Worm (Caenorhabditis elegans) whole organism, L1 larva: ENCODE data around the gene C09G12.17.

Experiments used
- C04F5.9 ChIP-seq: sonication (generic microtip); optimal IDR thresholded peaks from 2 replicates; lab custom pipeline; 2016; ENCODE audit warnings: missing genetic modification characterization, missing compliant biosample characterization
- C34B4.2 ChIP-seq: sonication (generic microtip); optimal IDR thresholded peaks from 2 replicates; lab custom pipeline; 2017; ENCODE audit warnings: mild to moderate bottlenecking, missing genetic modification characterization, missing compliant biosample characterization
- Y116A8C.19 ChIP-seq: sonication (generic microtip); optimal IDR thresholded peaks from 2 replicates; lab custom pipeline; 2016; ENCODE audit warnings: missing compliant biosample characterization, missing genetic modification characterization, borderline replicate concordance
- aha-1 ChIP-seq: fragments of 150-350 bp; optimal IDR thresholded peaks from 2 replicates; lab custom pipeline; 2014; ENCODE audit warnings: missing biosample characterization, missing genetic modification characterization
- ama-1 ChIP-seq: fragments of 150-350 bp; optimal IDR thresholded peaks from 2 replicates; lab custom pipeline; 2014
- blmp-1 ChIP-seq: fragments of 150-350 bp; optimal IDR thresholded peaks from 2 replicates; lab custom pipeline; 2014; ENCODE audit warnings: missing biosample characterization, missing genetic modification characterization
- ceh-82 ChIP-seq, 3 experiments: fragments of 150-350 bp in 1 of 3; sonication (generic microtip) in 2 of 3; optimal IDR thresholded peaks; 2 replicates each; lab custom pipeline; 2014 to 2017; ENCODE audit warnings: missing biosample characterization in 3 of 3, missing genetic modification characterization in 3 of 3
- ceh-88 ChIP-seq: fragments of 200-800 bp; sonication (Bioruptor generic); IDR thresholded peaks from 2 replicates; pipeline ENCODE4 v1.3.6; 2022; ENCODE audit warnings: missing genetic modification characterization, missing compliant biosample characterization
- efl-1 ChIP-seq, 4 experiments: fragments of 150-350 bp; optimal IDR thresholded peaks in 3 of 4; peaks in 1 of 4; 1 replicate in 1 of 4; 2 replicates in 3 of 4; lab custom pipeline; 2014; ENCODE audit warnings: missing biosample characterization in 2 of 4, missing genetic modification characterization in 2 of 4, missing genetic modification reagents in 2 of 4
- efl-3 ChIP-seq: fragments of 200-800 bp; sonication (Bioruptor generic); optimal IDR thresholded peaks from 2 replicates; lab custom pipeline; 2018; ENCODE audit warnings: mild to moderate bottlenecking, missing genetic modification characterization, missing compliant biosample characterization
- egl-13 ChIP-seq: sonication (generic microtip); optimal IDR thresholded peaks from 2 replicates; lab custom pipeline; 2016; ENCODE audit warnings: missing genotype, missing genetic modification reagents, missing genetic modification characterization, missing compliant biosample characterization
- egl-27 ChIP-seq, 2 experiments: fragments of 150-350 bp in 1 of 2; sonication (generic microtip); optimal IDR thresholded peaks; 3 replicates each; lab custom pipeline; 2017 to 2018; ENCODE audit warnings: missing biosample characterization in 2 of 2, missing genetic modification characterization in 2 of 2, missing genetic modification reagents in 2 of 2
- elt-2 ChIP-seq: sonication (generic microtip); optimal IDR thresholded peaks from 2 replicates; lab custom pipeline; 2016; ENCODE audit warnings: missing genetic modification characterization, mild to moderate bottlenecking, inconsistent platforms, missing compliant biosample characterization, missing genetic modification reagents
- ets-5 ChIP-seq: fragments of 200-800 bp; sonication (Bioruptor generic); IDR thresholded peaks from 2 replicates; pipeline ENCODE4 v1.3.6; 2022; ENCODE audit warnings: missing genetic modification characterization, missing compliant biosample characterization
- fkh-10 ChIP-seq: sonication (generic microtip); optimal IDR thresholded peaks from 2 replicates; lab custom pipeline; 2017; ENCODE audit warnings: missing biosample characterization, missing genetic modification reagents, missing genetic modification characterization
- fkh-4 ChIP-seq: sonication (generic microtip); optimal IDR thresholded peaks from 2 replicates; lab custom pipeline; 2016; ENCODE audit warnings: missing compliant biosample characterization, missing genetic modification characterization, borderline replicate concordance
- fkh-8 ChIP-seq: sonication (generic microtip); optimal IDR thresholded peaks from 2 replicates; lab custom pipeline; 2016; ENCODE audit warnings: mild to moderate bottlenecking, missing genetic modification characterization, missing compliant biosample characterization
- grh-1 ChIP-seq: fragments of 200-800 bp; sonication (Bioruptor generic); IDR thresholded peaks from 2 replicates; pipeline ENCODE4 v1.3.6; 2022; ENCODE audit warnings: missing genetic modification reagents, missing genetic modification characterization, missing compliant biosample characterization
- hlh-17 ChIP-seq: fragments of 200-800 bp; sonication (Bioruptor generic); optimal IDR thresholded peaks from 2 replicates; lab custom pipeline; 2018; ENCODE audit warnings: missing genetic modification characterization, mild to moderate bottlenecking, missing compliant biosample characterization, moderate library complexity, borderline replicate concordance
- hpl-2 ChIP-seq: fragments of 150-350 bp; optimal IDR thresholded peaks from 2 replicates; lab custom pipeline; 2014; ENCODE audit warnings: missing biosample characterization, missing genetic modification reagents, missing genetic modification characterization
- irx-1 ChIP-seq: sonication (generic microtip); optimal IDR thresholded peaks from 2 replicates; lab custom pipeline; 2016; ENCODE audit warnings: missing genetic modification characterization, missing compliant biosample characterization
- jun-1 ChIP-seq: fragments of 150-350 bp; optimal IDR thresholded peaks from 2 replicates; lab custom pipeline; 2014; ENCODE audit warnings: missing biosample characterization, missing genetic modification reagents, missing genetic modification characterization
- lin-13 ChIP-seq: fragments of 150-350 bp; optimal IDR thresholded peaks from 2 replicates; lab custom pipeline; 2014; ENCODE audit warnings: missing biosample characterization, missing genetic modification reagents, missing genetic modification characterization
- lin-14 ChIP-seq: fragments of 200-800 bp; sonication (Bioruptor generic); optimal IDR thresholded peaks from 2 replicates; lab custom pipeline; 2018; ENCODE audit warnings: mild to moderate bottlenecking, missing genetic modification characterization, moderate library complexity, missing compliant biosample characterization
- lin-15B ChIP-seq: fragments of 150-350 bp; sonication (generic microtip); optimal IDR thresholded peaks from 3 replicates; lab custom pipeline; 2014; ENCODE audit warnings: missing biosample characterization, missing genetic modification characterization
- lin-35 ChIP-seq, 2 experiments: fragments of 150-350 bp; optimal IDR thresholded peaks; 2 replicates each; lab custom pipeline; 2014; ENCODE audit warnings: missing biosample characterization in 2 of 2, missing genetic modification characterization in 2 of 2, missing genetic modification reagents in 2 of 2
- lin-39 ChIP-seq: fragments of 150-350 bp; optimal IDR thresholded peaks from 2 replicates; lab custom pipeline; 2014; ENCODE audit warnings: missing biosample characterization, missing genetic modification reagents, missing genetic modification characterization
- lir-3 ChIP-seq: sonication (generic microtip); optimal IDR thresholded peaks from 2 replicates; lab custom pipeline; 2016; ENCODE audit warnings: mild to moderate bottlenecking, missing genetic modification characterization, moderate library complexity, missing compliant biosample characterization; ENCODE audit not compliant: poor library complexity
- lsy-2 ChIP-seq, 2 experiments: fragments of 150-350 bp; optimal IDR thresholded peaks; 2 replicates each; lab custom pipeline; 2014; ENCODE audit warnings: missing biosample characterization in 2 of 2, missing genetic modification characterization in 2 of 2
- mab-9 ChIP-seq: fragments of 200-800 bp; sonication (Bioruptor generic); IDR thresholded peaks from 2 replicates; pipeline ENCODE4 v1.3.6; 2022; ENCODE audit warnings: missing genetic modification reagents, missing genetic modification characterization, missing compliant biosample characterization
- mdl-1 ChIP-seq, 2 experiments: fragments of 150-350 bp; optimal IDR thresholded peaks; 2 replicates each; lab custom pipeline; 2014 to 2017; ENCODE audit warnings: missing biosample characterization in 2 of 2, missing genetic modification characterization in 2 of 2, inconsistent platforms in 1 of 2
- mef-2 ChIP-seq: fragments of 150-350 bp; optimal IDR thresholded peaks from 2 replicates; lab custom pipeline; 2014; ENCODE audit warnings: missing biosample characterization, missing genetic modification characterization
- mep-1 ChIP-seq: fragments of 150-350 bp; optimal IDR thresholded peaks from 2 replicates; lab custom pipeline; 2014; ENCODE audit warnings: missing biosample characterization, missing genetic modification characterization
- nhr-11 ChIP-seq: fragments of 150-350 bp; optimal IDR thresholded peaks from 2 replicates; lab custom pipeline; 2014; ENCODE audit warnings: missing biosample characterization, missing genetic modification characterization
- nhr-237 ChIP-seq: fragments of 150-350 bp; optimal IDR thresholded peaks from 2 replicates; lab custom pipeline; 2014; ENCODE audit warnings: missing biosample characterization, missing genetic modification characterization
- nhr-28 ChIP-seq: fragments of 150-350 bp; optimal IDR thresholded peaks from 2 replicates; lab custom pipeline; 2014; ENCODE audit warnings: missing biosample characterization, missing genetic modification characterization
- nhr-47 ChIP-seq: sonication (generic microtip); optimal IDR thresholded peaks from 2 replicates; lab custom pipeline; 2016; ENCODE audit warnings: mild to moderate bottlenecking, missing genetic modification characterization, moderate library complexity, missing compliant biosample characterization
- nhr-71 ChIP-seq: sonication (generic microtip); optimal IDR thresholded peaks from 2 replicates; lab custom pipeline; 2016; ENCODE audit warnings: mild to moderate bottlenecking, missing genetic modification characterization, moderate library complexity, missing compliant biosample characterization
- nhr-76 ChIP-seq: sonication (generic microtip); optimal IDR thresholded peaks from 2 replicates; lab custom pipeline; 2017; ENCODE audit warnings: missing biosample characterization, missing genetic modification characterization
- nhr-77 ChIP-seq: fragments of 150-350 bp; optimal IDR thresholded peaks from 2 replicates; lab custom pipeline; 2014; ENCODE audit warnings: missing biosample characterization, missing genetic modification characterization
- nhr-90 ChIP-seq: sonication (generic microtip); optimal IDR thresholded peaks from 2 replicates; lab custom pipeline; 2016; ENCODE audit warnings: mild to moderate bottlenecking, missing genetic modification characterization, missing compliant biosample characterization; ENCODE audit not compliant: poor library complexity
- pqm-1 ChIP-seq: sonication (generic microtip); optimal IDR thresholded peaks from 3 replicates; lab custom pipeline; 2017; ENCODE audit warnings: missing biosample characterization, missing genetic modification characterization
- skn-1 ChIP-seq: fragments of 150-350 bp; optimal IDR thresholded peaks from 2 replicates; lab custom pipeline; 2014; ENCODE audit warnings: missing biosample characterization, missing genetic modification characterization
- sox-4 ChIP-seq: sonication (generic microtip); optimal IDR thresholded peaks from 2 replicates; lab custom pipeline; 2016; ENCODE audit warnings: missing genetic modification characterization, missing compliant biosample characterization
- sptf-1 ChIP-seq: fragments of 150-350 bp; optimal IDR thresholded peaks from 2 replicates; lab custom pipeline; 2014; ENCODE audit warnings: missing biosample characterization, missing genetic modification characterization
- sup-37 ChIP-seq: fragments of 200-800 bp; sonication (Bioruptor generic); optimal IDR thresholded peaks from 2 replicates; lab custom pipeline; 2018; ENCODE audit warnings: mild to moderate bottlenecking, missing genetic modification characterization, missing compliant biosample characterization
- swsn-7 ChIP-seq: sonication (generic microtip); optimal IDR thresholded peaks from 2 replicates; lab custom pipeline; 2016; ENCODE audit warnings: missing genetic modification characterization, missing compliant biosample characterization
- tbx-2 ChIP-seq: sonication (generic microtip); optimal IDR thresholded peaks from 2 replicates; lab custom pipeline; 2016; ENCODE audit warnings: missing genetic modification characterization, missing compliant biosample characterization
- tlp-1 ChIP-seq: fragments of 150-350 bp; optimal IDR thresholded peaks from 2 replicates; lab custom pipeline; 2014; ENCODE audit warnings: missing biosample characterization, missing genetic modification characterization
- unc-30 ChIP-seq: sonication (generic microtip); optimal IDR thresholded peaks from 2 replicates; lab custom pipeline; 2017; ENCODE audit warnings: missing biosample characterization, missing genetic modification characterization
- unc-98 ChIP-seq: fragments of 200-800 bp; sonication (Bioruptor generic); IDR thresholded peaks from 2 replicates; pipeline ENCODE4 v1.3.6; 2022; ENCODE audit warnings: missing genetic modification characterization, missing compliant biosample characterization
- xbp-1 ChIP-seq: sonication (generic microtip); optimal IDR thresholded peaks from 2 replicates; lab custom pipeline; 2016; ENCODE audit warnings: missing genetic modification characterization, missing compliant biosample characterization
- zag-1 ChIP-seq: fragments of 150-350 bp; optimal IDR thresholded peaks from 2 replicates; lab custom pipeline; 2014; ENCODE audit warnings: missing biosample characterization, missing genetic modification characterization
- ztf-11 ChIP-seq, 2 experiments: sonication (generic microtip); optimal IDR thresholded peaks; 2 replicates each; lab custom pipeline; 2016 to 2017; ENCODE audit warnings: missing genetic modification characterization in 2 of 2, missing biosample characterization in 1 of 2, missing compliant biosample characterization in 1 of 2

The C09G12.17 gene

ce11 chrIV:3519352-3519751 lies 23.1 kb upstream of the C09G12.17 start:
- TF ChIP-seq zag-1 (tag; lab: Kevin White, UChicago) = no peak
- TF ChIP-seq ets-5 (GFP tag; lab: Robert Waterston, UW) = no peak
- peak; percentile 76 for TF ChIP-seq swsn-7 (tag; lab: Kevin White, UChicago)
- TF ChIP-seq ama-1 (lab: Kevin White, UChicago) = no peak
- peak; percentile 31 to 60 for TF ChIP-seq lsy-2 (tag; optimal IDR thresholded peaks at IDR 0.05; lab: Kevin White, UChicago)
- TF ChIP-seq C04F5.9 (tag; lab: Kevin White, UChicago) = no peak
- TF ChIP-seq lin-39 = no peak
- peak; percentile 76 to 91 for TF ChIP-seq efl-1 (optimal IDR thresholded peaks at IDR 0.05; lab: Kevin White, UChicago)
- peak; percentile 26 to 89 for TF ChIP-seq efl-1 (GFP tag; optimal IDR thresholded peaks at IDR 0.05 in 1 of 2; lab: Kevin White, UChicago)
- no peak for TF ChIP-seq mep-1 (tag; lab: Kevin White, UChicago)
- TF ChIP-seq pqm-1 (tag; lab: Kevin White, UChicago) = no peak
- no peak for TF ChIP-seq lin-15B (tag; lab: Kevin White, UChicago)
- TF ChIP-seq lin-35 (GFP tag; optimal IDR thresholded peaks at IDR 0.05; lab: Kevin White, UChicago) = peak; percentile 16 to 28
- peak; percentile 98 for TF ChIP-seq blmp-1 (tag; lab: Kevin White, UChicago)
- peak; percentile 74 for TF ChIP-seq nhr-47
- peak; percentile 64 for TF ChIP-seq nhr-71 (tag; lab: Kevin White, UChicago)
- TF ChIP-seq xbp-1 (tag; lab: Kevin White, UChicago) = peak; percentile 48
- TF ChIP-seq elt-2 (tag; lab: Kevin White, UChicago) = no peak
- TF ChIP-seq nhr-237 = no peak
- TF ChIP-seq lir-3 (tag; lab: Kevin White, UChicago) = no peak
- TF ChIP-seq fkh-4 (tag; lab: Kevin White, UChicago) = no peak
- no peak for TF ChIP-seq egl-27 (tag; optimal IDR thresholded peaks at IDR 0.05; lab: Kevin White, UChicago)
- TF ChIP-seq skn-1 = no peak
- TF ChIP-seq nhr-77 (tag; lab: Kevin White, UChicago) = no peak
- no peak for TF ChIP-seq nhr-11
- no peak for TF ChIP-seq irx-1 (tag; lab: Kevin White, UChicago)
- TF ChIP-seq tlp-1 (tag; lab: Kevin White, UChicago) = no peak
- TF ChIP-seq Y116A8C.19 (tag; lab: Kevin White, UChicago) = no peak
- TF ChIP-seq nhr-90 (tag; lab: Kevin White, UChicago) = peak; percentile 1
- no peak for TF ChIP-seq efl-3
- no peak for TF ChIP-seq unc-30 (tag; lab: Kevin White, UChicago)
- peak in 1 of 2 experiments; percentile 35 for TF ChIP-seq ztf-11 (tag; optimal IDR thresholded peaks at IDR 0.05; lab: Kevin White, UChicago)
- no peak for TF ChIP-seq grh-1 (GFP tag; lab: Robert Waterston, UW)
- TF ChIP-seq jun-1 (tag; lab: Kevin White, UChicago) = no peak
- no peak for TF ChIP-seq aha-1 (tag; lab: Kevin White, UChicago)
- peak; percentile 6 for TF ChIP-seq egl-13 (tag; lab: Kevin White, UChicago)
- TF ChIP-seq sup-37 (GFP tag; lab: Kevin White, UChicago) = no peak
- TF ChIP-seq hlh-17 (GFP tag; lab: Kevin White, UChicago) = no peak
- TF ChIP-seq fkh-10 (GFP tag; lab: Kevin White, UChicago) = peak; percentile 8
- TF ChIP-seq fkh-8 (tag; lab: Kevin White, UChicago) = peak; percentile 8
- TF ChIP-seq nhr-76 (tag; lab: Kevin White, UChicago) = no peak
- no peak for TF ChIP-seq mef-2 (tag; lab: Kevin White, UChicago)
- TF ChIP-seq nhr-28 (tag; lab: Kevin White, UChicago) = no peak
- no peak for TF ChIP-seq unc-98 (GFP tag; lab: Robert Waterston, UW)
- TF ChIP-seq C34B4.2 (tag; lab: Kevin White, UChicago) = no peak
- TF ChIP-seq lin-14 = peak; percentile 84
- TF ChIP-seq lin-13 (GFP tag; lab: Kevin White, UChicago) = peak; percentile 3
- TF ChIP-seq mdl-1 (tag; optimal IDR thresholded peaks at IDR 0.05; lab: Kevin White, UChicago) = peak in 1 of 2 experiments; percentile 41
- TF ChIP-seq ceh-82 (tag; optimal IDR thresholded peaks at IDR 0.05; lab: Kevin White, UChicago) = peak; percentile 37 to 66 (median 53)
- no peak for TF ChIP-seq sptf-1 (tag; lab: Kevin White, UChicago)
- TF ChIP-seq tbx-2 (tag; lab: Kevin White, UChicago) = peak; percentile 63
- TF ChIP-seq sox-4 (tag; lab: Kevin White, UChicago) = no peak
- no peak for TF ChIP-seq hpl-2 (GFP tag; lab: Kevin White, UChicago)
- TF ChIP-seq mab-9 = no peak
- no peak for TF ChIP-seq ceh-88
